Worm (Caenorhabditis elegans) whole organism, L4/young adult: ENCODE measurements around the gene F17C11.22.
A peak's percentile ranks its signal among the peaks of the same experiment; 100 is the strongest.

Experiments
- W03F9.2 ChIP-seq: fragments of 150-350 bp; optimal IDR thresholded peaks from 2 replicates; lab custom pipeline; 2014; ENCODE audit warnings: missing biosample characterization, missing genetic modification characterization
- dao-5 ChIP-seq: sonication (generic microtip); optimal IDR thresholded peaks from 2 replicates; lab custom pipeline; 2016; ENCODE audit warnings: missing genotype, missing genetic modification characterization, moderate library complexity, missing compliant biosample characterization
- him-1 ChIP-seq: sonication (generic microtip); optimal IDR thresholded peaks from 2 replicates; lab custom pipeline; 2016; ENCODE audit warnings: missing genotype, missing genetic modification reagents, missing genetic modification characterization, missing compliant biosample characterization

Gene F17C11.22

ce11 chrV:10970930-10971329, 960 bp upstream of the F17C11.22 start:
- TF ChIP-seq him-1 (tag; lab: Kevin White, UChicago) (no peak), W03F9.2 (tag; lab: Kevin White, UChicago) (no peak), dao-5 (tag; lab: Kevin White, UChicago) (no peak)

ce11 chrV:10967594-10968273, 2.2 kb downstream of the F17C11.22 start:
- TF ChIP-seq dao-5 (tag; lab: Kevin White, UChicago) = no peak
- TF ChIP-seq W03F9.2 (tag; lab: Kevin White, UChicago) = no peak
- no peak for TF ChIP-seq him-1 (tag; lab: Kevin White, UChicago)

- TF ChIP-seq W03F9.2 (tag; lab: Kevin White, UChicago) = no peak
- no peak for TF ChIP-seq dao-5 (tag; lab: Kevin White, UChicago)
- no peak for TF ChIP-seq him-1 (tag; lab: Kevin White, UChicago)
These were observed 3.1 kb downstream of the F17C11.22 start for ce11 chrV:10966874-10967273.

ce11 chrV:10965501-10965900, 4.5 kb downstream of the F17C11.22 start, which contains the start of the genes ctf-4 and eef-1G:
Gene ctf-4 (minus strand): TSS chrV:10965539.
Gene eef-1G (plus strand): TSS chrV:10965719.
- TF ChIP-seq him-1 (tag; lab: Kevin White, UChicago) = peak; percentile 89
- no peak for TF ChIP-seq dao-5 (tag; lab: Kevin White, UChicago)
- TF ChIP-seq W03F9.2 (tag; lab: Kevin White, UChicago) = peak; percentile 97

- TF ChIP-seq dao-5 (tag; lab: Kevin White, UChicago) (no peak), him-1 (tag; lab: Kevin White, UChicago) (peak; percentile 73), W03F9.2 (tag; lab: Kevin White, UChicago) (peak; percentile 42)
These were observed 8.5 kb downstream of the F17C11.22 start for ce11 chrV:10961448-10961870.

DNA sequence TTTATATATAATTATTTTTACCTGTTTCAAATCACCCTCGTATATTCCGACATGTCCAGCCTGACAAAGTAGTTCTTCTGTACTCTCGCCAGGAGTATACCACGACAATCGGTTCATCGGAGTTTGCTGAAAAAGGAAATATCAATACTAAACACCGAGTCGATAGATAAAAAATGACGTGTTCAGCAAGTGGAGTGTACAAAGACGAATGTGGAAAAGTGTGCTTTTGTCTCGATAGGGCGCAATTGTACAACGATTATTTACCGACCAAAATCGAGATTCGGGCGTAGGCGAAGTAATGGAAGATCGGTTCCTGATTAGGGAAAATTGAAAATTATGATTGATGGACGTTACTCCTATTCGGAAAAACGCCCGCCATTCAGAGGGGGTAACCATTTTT, 9.4 kb downstream of the F17C11.22 start, which contains the start of gene vps-36:
vps-36 (minus strand) TSS at position 126 of the 400 bp plus-strand sequence.
- TF ChIP-seq dao-5 (tag; lab: Kevin White, UChicago) = no peak
- no peak for TF ChIP-seq W03F9.2 (tag; lab: Kevin White, UChicago)
- no peak for TF ChIP-seq him-1 (tag; lab: Kevin White, UChicago)

- TF ChIP-seq dao-5 (tag; lab: Kevin White, UChicago) (no peak), him-1 (tag; lab: Kevin White, UChicago) (no peak), W03F9.2 (tag; lab: Kevin White, UChicago) (peak; percentile 11)
These were observed 11.6 kb downstream of the F17C11.22 start, which contains the start of gene pigt-1 for ce11 chrV:10958322-10958900. Gene pigt-1 (minus strand): TSS chrV:10958821.

- TF ChIP-seq dao-5 (tag; lab: Kevin White, UChicago) (no peak), him-1 (tag; lab: Kevin White, UChicago) (no peak), W03F9.2 (tag; lab: Kevin White, UChicago) (no peak)
These were observed 14.1 kb downstream of the F17C11.22 start, which contains the start of gene F17C11.13 for ce11 chrV:10955681-10956476. Gene F17C11.13 (plus strand): TSS chrV:10955923.

- no peak for TF ChIP-seq dao-5 (tag; lab: Kevin White, UChicago)
- TF ChIP-seq him-1 (tag; lab: Kevin White, UChicago) = no peak
- no peak for TF ChIP-seq W03F9.2 (tag; lab: Kevin White, UChicago)
These were observed 15.1 kb downstream of the F17C11.22 start, which contains the start of gene F17C11.6 for ce11 chrV:10954832-10955231. Gene F17C11.6 (plus strand): TSS chrV:10955121.

ce11 chrV:10954334-10954733, 15.6 kb downstream of the F17C11.22 start, which contains the start of gene clec-221:
Gene clec-221 (minus strand): TSS chrV:10954434.
- no peak for TF ChIP-seq W03F9.2 (tag; lab: Kevin White, UChicago)
- no peak for TF ChIP-seq dao-5 (tag; lab: Kevin White, UChicago)
- TF ChIP-seq him-1 (tag; lab: Kevin White, UChicago) = no peak

ce11 chrV:10953471-10954155, 16.4 kb downstream of the F17C11.22 start:
- no peak for TF ChIP-seq W03F9.2 (tag; lab: Kevin White, UChicago)
- no peak for TF ChIP-seq dao-5 (tag; lab: Kevin White, UChicago)
- TF ChIP-seq him-1 (tag; lab: Kevin White, UChicago) = no peak

DNA sequence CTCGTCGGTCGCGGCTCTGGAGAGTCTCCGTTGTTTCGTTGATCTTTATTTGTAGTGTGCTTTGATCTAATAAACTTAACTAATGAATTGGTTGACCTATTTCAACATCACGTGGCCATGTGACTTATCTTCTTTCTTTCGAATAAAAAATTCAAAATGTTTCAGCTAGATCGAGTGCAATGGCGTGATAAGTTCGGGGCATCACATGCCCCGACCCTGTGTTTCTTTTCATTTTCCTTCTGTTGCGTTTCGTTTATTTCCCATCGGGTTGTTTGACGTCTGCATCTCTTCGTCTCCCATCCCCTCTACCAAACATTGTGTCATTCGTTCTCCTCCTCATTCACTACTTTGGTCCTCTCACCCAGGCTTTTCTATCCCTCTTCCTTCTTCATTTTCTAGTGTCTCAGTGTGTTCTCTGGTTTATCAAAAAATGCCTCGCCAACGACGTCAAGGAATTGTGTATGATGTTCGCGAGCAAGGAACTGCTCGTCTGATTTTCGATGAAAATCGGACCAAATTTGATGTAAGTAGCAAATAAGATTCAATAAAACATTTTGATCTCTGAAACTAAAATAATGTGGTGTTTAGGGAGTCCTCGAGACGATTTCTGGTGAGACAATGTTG, 18.2 kb downstream of the F17C11.22 start, which contains the start of gene F17C11.4:
F17C11.4 (plus strand) TSS at position 206 of the 624 bp plus-strand sequence.
- TF ChIP-seq dao-5 (tag; lab: Kevin White, UChicago) (no peak), him-1 (tag; lab: Kevin White, UChicago) (no peak), W03F9.2 (tag; lab: Kevin White, UChicago) (peak; percentile 62)
